Worm (Caenorhabditis elegans): ENCODE measurements around the gene klp-19.

DNA sequence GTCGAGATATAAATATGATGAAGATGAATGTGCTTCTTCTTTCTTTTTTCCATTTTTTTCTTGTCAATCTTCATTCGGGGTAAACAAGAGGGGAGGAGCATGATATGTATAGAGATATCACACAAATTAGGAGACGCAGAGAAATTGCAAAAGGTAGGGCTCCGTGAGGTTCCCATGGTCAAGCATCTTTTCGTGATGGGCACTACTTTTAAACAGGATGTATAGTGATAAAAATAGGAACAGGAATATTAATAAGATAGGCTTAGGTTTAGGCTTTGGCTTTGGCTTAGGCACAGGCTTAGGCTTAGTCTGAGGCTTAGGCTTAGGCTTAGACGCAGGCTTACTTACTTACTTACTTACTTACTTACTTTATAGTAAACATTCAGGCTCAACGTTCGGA is 17.7 kb upstream of the klp-19 start, which contains the start of gene F53A2.1:
- TF ChIP-seq ztf-22 (GFP tag; optimal IDR thresholded peaks at IDR 0.05) (no peak), ztf-6 (GFP tag; IDR thresholded peaks at IDR 0.05) (no peak), attf-6 (GFP tag; IDR thresholded peaks at IDR 0.05) (no peak), nhr-90 (tag; optimal IDR thresholded peaks at IDR 0.05) (no peak), hsf-1 (GFP tag; IDR thresholded peaks at IDR 0.05) (no peak), akir-1 (GFP tag; optimal IDR thresholded peaks at IDR 0.05) (no peak), F57A8.1 (GFP tag; optimal IDR thresholded peaks at IDR 0.05) (no peak), mes-4 (tag; optimal IDR thresholded peaks at IDR 0.05) (no peak), tbx-9 (tag; optimal IDR thresholded peaks at IDR 0.05; ENCODE audit: borderline replicate concordance) (no peak), ceh-79 (tag; optimal IDR thresholded peaks at IDR 0.05) (no peak), ama-1 (optimal IDR thresholded peaks at IDR 0.05) (no peak), ama-1 (GFP tag; optimal IDR thresholded peaks at IDR 0.05) (no peak), snpc-4 (GFP tag; optimal IDR thresholded peaks at IDR 0.05) (no peak), snpc-4 (tag; optimal IDR thresholded peaks at IDR 0.05) (no peak), attf-3 (GFP tag; conservative IDR thresholded peaks at IDR 0.05) (no peak)

Measured in whole organism, young adult.